Worm (Caenorhabditis elegans): ENCODE results near the gene srt-30.

DNA sequence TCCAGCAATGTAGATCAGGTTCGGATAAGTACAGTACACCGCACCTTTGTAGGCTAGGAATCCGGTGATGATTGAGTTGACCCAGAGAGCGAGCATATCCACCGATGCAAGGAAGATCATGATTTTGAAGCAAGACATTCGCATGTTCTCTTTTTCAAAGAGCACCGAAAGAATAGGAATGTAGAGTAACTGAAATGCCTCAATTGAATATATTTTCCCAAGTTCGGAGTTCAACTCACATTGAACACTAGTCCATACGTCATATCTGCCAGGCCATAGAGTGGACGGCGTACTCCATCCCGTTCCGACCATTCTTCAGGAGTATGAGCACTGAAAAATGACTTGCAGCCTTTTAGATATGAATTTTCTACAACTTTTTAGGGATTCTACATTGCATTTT is 541 bp downstream of the srt-30 start:
- no peak for TF ChIP-seq nhr-237 (tag; optimal IDR thresholded peaks at IDR 0.05)
- no peak for TF ChIP-seq lin-39 (tag; optimal IDR thresholded peaks at IDR 0.05)
- TF ChIP-seq nhr-25 (tag; optimal IDR thresholded peaks at IDR 0.05): no peak
- no peak for TF ChIP-seq elt-3 (tag; optimal IDR thresholded peaks at IDR 0.05)
- no peak for TF ChIP-seq lin-11 (tag; optimal IDR thresholded peaks at IDR 0.05)
- TF ChIP-seq nhr-12 (tag; optimal IDR thresholded peaks at IDR 0.05): no peak
- TF ChIP-seq nhr-11 (tag; optimal IDR thresholded peaks at IDR 0.05): no peak
- TF ChIP-seq ama-1 (optimal IDR thresholded peaks at IDR 0.05): no peak
